Worm (Caenorhabditis elegans) whole organism, L3 larva: ENCODE results near the gene lpl-1.

Experiments
- R02D3.7 ChIP-seq: fragments of 150-350 bp; optimal IDR thresholded peaks from 2 replicates; lab custom pipeline; 2014; ENCODE audit warnings: missing biosample characterization, missing genetic modification characterization
- ama-1 ChIP-seq: fragments of 150-350 bp; optimal IDR thresholded peaks from 2 replicates; lab custom pipeline; 2018
- ceh-16 ChIP-seq: sonication (generic microtip); optimal IDR thresholded peaks from 2 replicates; lab custom pipeline; 2017; ENCODE audit warnings: missing biosample characterization, missing genetic modification characterization
- ceh-28 ChIP-seq: fragments of 150-350 bp; optimal IDR thresholded peaks from 2 replicates; lab custom pipeline; 2014; ENCODE audit warnings: missing biosample characterization, missing genetic modification reagents, missing genetic modification characterization
- ceh-82 ChIP-seq: fragments of 150-350 bp; optimal IDR thresholded peaks from 2 replicates; lab custom pipeline; 2014; ENCODE audit warnings: missing biosample characterization, missing genetic modification characterization
- egl-5 ChIP-seq: fragments of 150-350 bp; optimal IDR thresholded peaks from 2 replicates; lab custom pipeline; 2017; ENCODE audit warnings: missing biosample characterization, missing genetic modification reagents, missing genetic modification characterization, inconsistent platforms
- elt-1 ChIP-seq: fragments of 150-350 bp; optimal IDR thresholded peaks from 2 replicates; lab custom pipeline; 2014; ENCODE audit warnings: missing biosample characterization, missing genetic modification characterization
- elt-3 ChIP-seq, 3 experiments: fragments of 150-350 bp in 1 of 3; sonication (generic microtip) in 2 of 3; optimal IDR thresholded peaks; 2 replicates in 2 of 3; 4 replicates in 1 of 3; lab custom pipeline; 2014 to 2017; ENCODE audit warnings: missing biosample characterization in 3 of 3, missing genetic modification characterization in 3 of 3
- fkh-10 ChIP-seq: sonication (generic microtip); optimal IDR thresholded peaks from 2 replicates; lab custom pipeline; 2017; ENCODE audit warnings: missing biosample characterization, missing genetic modification reagents, missing genetic modification characterization
- fkh-2 ChIP-seq: fragments of 150-350 bp; optimal IDR thresholded peaks from 2 replicates; lab custom pipeline; 2014; ENCODE audit warnings: missing biosample characterization, missing genetic modification reagents, missing genetic modification characterization
- hmg-11 ChIP-seq: sonication (generic microtip); optimal IDR thresholded peaks from 2 replicates; lab custom pipeline; 2016; ENCODE audit warnings: missing genetic modification characterization, missing compliant biosample characterization
- lin-15B ChIP-seq: fragments of 150-350 bp; optimal IDR thresholded peaks from 2 replicates; lab custom pipeline; 2014; ENCODE audit warnings: missing biosample characterization, missing genetic modification characterization
- lsy-12 ChIP-seq: sonication (generic microtip); optimal IDR thresholded peaks from 2 replicates; lab custom pipeline; 2016; ENCODE audit warnings: mild to moderate bottlenecking, missing genetic modification characterization, missing compliant biosample characterization
- mdl-1 ChIP-seq: fragments of 150-350 bp; optimal IDR thresholded peaks from 2 replicates; lab custom pipeline; 2014; ENCODE audit warnings: missing biosample characterization, missing genetic modification characterization
- nfya-1 ChIP-seq: sonication (generic microtip); optimal IDR thresholded peaks from 2 replicates; lab custom pipeline; 2017; ENCODE audit warnings: missing genetic modification characterization, mild to moderate bottlenecking, missing compliant biosample characterization, antibody characterized with exemption, moderate library complexity; ENCODE audit not compliant: insufficient read depth
- nhr-11 ChIP-seq: fragments of 150-350 bp; optimal IDR thresholded peaks from 2 replicates; lab custom pipeline; 2014; ENCODE audit warnings: missing biosample characterization, missing genetic modification characterization
- nhr-25 ChIP-seq: sonication (generic microtip); optimal IDR thresholded peaks from 2 replicates; lab custom pipeline; 2017; ENCODE audit warnings: missing biosample characterization, missing genetic modification characterization
- nhr-28 ChIP-seq: fragments of 150-350 bp; optimal IDR thresholded peaks from 2 replicates; lab custom pipeline; 2014; ENCODE audit warnings: missing biosample characterization, missing genetic modification characterization
- nhr-43 ChIP-seq: sonication (generic microtip); optimal IDR thresholded peaks from 2 replicates; lab custom pipeline; 2016; ENCODE audit warnings: mild to moderate bottlenecking, missing genetic modification characterization, missing compliant biosample characterization; ENCODE audit not compliant: poor library complexity, severe bottlenecking
- nhr-67 ChIP-seq: fragments of 150-350 bp; optimal IDR thresholded peaks from 2 replicates; lab custom pipeline; 2014; ENCODE audit warnings: missing biosample characterization, missing genetic modification characterization
- nhr-77 ChIP-seq: fragments of 150-350 bp; optimal IDR thresholded peaks from 2 replicates; lab custom pipeline; 2014; ENCODE audit warnings: missing biosample characterization, missing genetic modification characterization
- pha-4 ChIP-seq: fragments of 150-350 bp; optimal IDR thresholded peaks from 2 replicates; lab custom pipeline; 2014; ENCODE audit warnings: missing biosample characterization, missing genetic modification reagents, missing genetic modification characterization
- pqm-1 ChIP-seq: fragments of 150-350 bp; optimal IDR thresholded peaks from 2 replicates; lab custom pipeline; 2017; ENCODE audit warnings: missing biosample characterization, missing genetic modification characterization, inconsistent platforms
- unc-62 ChIP-seq: fragments of 150-350 bp; sonication (generic microtip); optimal IDR thresholded peaks from 4 replicates; lab custom pipeline; 2014; ENCODE audit warnings: missing biosample characterization, missing genetic modification reagents, missing genetic modification characterization
- zag-1 ChIP-seq: fragments of 150-350 bp; optimal IDR thresholded peaks from 2 replicates; lab custom pipeline; 2014; ENCODE audit warnings: missing biosample characterization, missing genetic modification characterization
- ztf-11 ChIP-seq: fragments of 150-350 bp; optimal IDR thresholded peaks from 2 replicates; lab custom pipeline; 2014; ENCODE audit warnings: missing biosample characterization, missing genetic modification characterization
- ztf-4 ChIP-seq: fragments of 150-350 bp; optimal IDR thresholded peaks from 2 replicates; lab custom pipeline; 2014; ENCODE audit warnings: missing biosample characterization, missing genetic modification characterization

The lpl-1 gene

DNA sequence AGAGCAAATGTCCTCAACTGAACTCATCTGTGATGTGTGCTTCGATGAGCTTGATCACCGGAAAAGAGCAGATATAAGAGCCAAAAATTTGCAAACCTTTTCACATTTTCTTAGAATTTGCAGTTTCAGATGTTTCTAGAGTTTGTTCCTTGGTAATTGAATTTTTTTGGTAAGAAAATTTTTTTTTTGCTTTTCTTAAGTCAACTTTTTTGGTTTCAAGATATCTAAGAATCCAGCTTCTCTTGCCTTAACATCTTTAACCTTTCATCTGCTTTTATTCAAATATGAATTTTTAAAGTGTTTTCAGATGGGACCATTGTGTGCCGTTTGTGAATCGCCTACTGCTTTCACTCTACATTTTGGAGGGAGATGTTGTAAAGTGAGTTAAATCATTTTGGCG is 24.1 kb downstream of the lpl-1 start, which contains the start of gene nhr-11:
TSS of gene nhr-11 (plus strand) at position 301 of the 400 bp plus-strand sequence.
- TF ChIP-seq pqm-1 (no peak), nhr-67 (tag; lab: Kevin White, UChicago) (no peak), fkh-10 (GFP tag; lab: Kevin White, UChicago) (no peak)

DNA sequence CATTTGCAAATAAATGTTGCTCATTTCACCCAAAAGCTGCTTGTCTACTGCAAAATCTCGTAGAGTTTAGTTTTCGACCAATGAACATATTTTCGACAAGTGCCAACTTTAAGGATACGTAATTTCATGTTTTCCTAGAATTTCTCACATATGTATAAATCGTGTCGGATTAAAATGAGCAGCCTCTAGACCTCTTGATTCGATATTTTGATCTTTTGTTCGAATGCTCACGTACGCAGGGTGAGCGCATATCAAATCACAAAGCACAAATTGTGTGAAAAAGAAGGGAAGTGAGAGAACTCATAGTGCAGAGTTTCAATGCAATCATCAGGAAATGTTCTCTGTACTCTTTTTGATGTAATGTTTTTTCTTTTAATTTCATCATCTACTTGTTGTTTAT is 30.3 kb downstream of the lpl-1 start:
- no peak for TF ChIP-seq ceh-28 (tag; lab: Kevin White, UChicago)
- no peak for TF ChIP-seq ceh-16 (tag; lab: Kevin White, UChicago)
- TF ChIP-seq nfya-1 (tag; lab: Kevin White, UChicago) = peak; percentile 28
- peak; percentile 58 for TF ChIP-seq fkh-10 (GFP tag; lab: Kevin White, UChicago)
- peak; percentile 9 for TF ChIP-seq lin-15B (tag; lab: Kevin White, UChicago)
- TF ChIP-seq nhr-77 (tag; lab: Kevin White, UChicago) = no peak
- TF ChIP-seq, all 47 proteins: peak for 3

DNA sequence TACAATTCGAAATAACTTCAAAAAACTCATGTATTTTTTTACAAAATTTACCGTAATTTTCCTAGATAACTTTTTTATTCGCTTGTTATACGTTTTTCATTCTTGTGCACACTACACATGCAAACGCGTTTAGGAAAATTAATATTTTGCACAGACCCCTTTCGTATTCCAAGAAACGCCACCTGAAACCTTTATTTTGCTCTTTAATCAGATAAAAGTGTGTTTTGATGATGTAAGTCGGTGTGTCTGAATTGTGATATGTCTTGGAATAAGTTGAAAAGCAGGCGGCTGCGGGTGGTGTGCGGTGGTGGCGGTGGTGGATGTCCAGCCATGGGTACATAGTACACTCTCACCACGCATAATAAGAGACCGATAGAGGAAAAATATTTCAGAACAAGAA is 40.4 kb downstream of the lpl-1 start:
- TF ChIP-seq fkh-10 (GFP tag; lab: Kevin White, UChicago) (peak; percentile 11), lin-15B (tag; lab: Kevin White, UChicago) (no peak)

DNA sequence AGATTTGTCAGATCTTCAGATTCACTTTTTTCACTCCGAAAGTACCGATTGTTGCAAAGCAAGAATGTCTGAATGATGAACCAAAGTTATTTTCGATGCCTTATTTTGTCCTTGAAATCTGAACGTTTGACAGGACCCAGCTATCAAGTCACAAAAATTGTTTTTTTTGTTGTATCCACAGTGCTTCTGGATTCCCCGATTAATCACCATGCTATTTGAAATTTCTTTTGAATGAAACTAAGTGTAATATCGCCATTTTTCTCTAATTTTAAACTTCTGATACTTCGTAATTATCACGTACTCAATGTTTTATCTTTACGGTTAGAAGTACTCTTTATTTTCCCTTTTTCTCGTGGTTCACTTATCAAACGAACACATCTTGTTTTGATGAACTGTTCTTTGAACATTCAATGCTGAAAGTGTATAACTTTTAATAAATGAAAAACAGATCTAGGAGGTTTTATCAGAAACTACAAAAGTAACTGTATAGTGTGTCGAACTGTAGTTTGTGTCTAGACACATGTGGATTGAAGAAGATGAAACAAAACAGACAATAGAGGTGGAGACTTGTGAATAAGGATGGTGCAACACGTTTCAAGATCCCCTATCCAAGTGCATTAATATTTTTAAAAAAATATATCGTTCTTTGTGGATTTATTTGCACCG is 42.2 kb downstream of the lpl-1 start:
- TF ChIP-seq ama-1 (lab: Kevin White, UChicago) = no peak
- peak; percentile 9 for TF ChIP-seq pqm-1
- TF ChIP-seq nhr-28 (tag; lab: Kevin White, UChicago) = no peak
- TF ChIP-seq nhr-43 (tag; lab: Kevin White, UChicago) = peak; percentile 8
- TF ChIP-seq ceh-82 (tag; lab: Kevin White, UChicago) = no peak
- TF ChIP-seq pha-4 (tag; lab: Kevin White, UChicago) = no peak
- TF ChIP-seq elt-3 (tag; optimal IDR thresholded peaks at IDR 0.05; lab: Kevin White, UChicago) = no peak
- TF ChIP-seq egl-5 (tag; lab: Kevin White, UChicago) = no peak
- TF ChIP-seq unc-62 = no peak
- no peak for TF ChIP-seq lin-15B (tag; lab: Kevin White, UChicago)
- TF ChIP-seq ztf-11 (tag; lab: Kevin White, UChicago) = no peak
- TF ChIP-seq nhr-11 (tag; lab: Kevin White, UChicago) = no peak
- TF ChIP-seq nhr-25 = no peak

DNA sequence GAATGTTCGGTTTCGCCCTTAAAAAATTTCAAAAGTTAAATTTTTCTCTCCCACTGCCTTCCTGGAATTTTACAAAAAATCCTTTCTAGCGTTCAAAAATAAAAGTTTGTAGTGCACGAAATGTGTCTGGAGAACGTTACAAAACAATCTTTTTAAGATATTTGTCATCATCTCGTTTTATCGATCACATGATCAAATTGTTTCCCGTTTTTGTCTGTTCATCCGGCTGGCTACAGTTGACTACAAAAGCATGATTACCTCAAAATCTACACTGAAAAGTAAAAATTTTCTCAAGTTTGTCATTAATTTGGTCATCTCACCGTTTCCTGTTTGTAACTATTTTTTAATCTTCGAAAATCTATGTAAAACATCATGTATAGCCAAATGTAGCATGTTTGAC is 42.8 kb downstream of the lpl-1 start:
- TF ChIP-seq ztf-4 (tag; lab: Kevin White, UChicago) = no peak
- TF ChIP-seq lsy-12 (tag; lab: Kevin White, UChicago) = no peak

DNA sequence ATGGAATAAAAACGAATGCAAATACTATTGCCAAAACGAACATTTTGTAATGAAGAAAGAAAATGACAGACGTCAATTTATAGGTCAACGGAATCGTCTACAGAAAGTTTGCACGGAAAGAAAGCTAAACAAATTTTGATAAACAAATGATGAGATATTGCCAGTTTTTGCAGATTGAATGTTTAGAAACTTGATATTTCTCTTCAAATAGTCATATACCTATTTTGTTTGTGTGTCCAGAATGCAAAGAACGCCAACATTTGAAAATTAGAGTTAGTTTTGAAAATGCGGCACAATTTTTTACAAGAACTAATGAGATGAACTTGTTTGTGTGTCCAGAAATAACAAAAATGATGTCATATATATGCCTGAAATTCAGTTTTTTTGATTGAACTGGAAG is 48.6 kb downstream of the lpl-1 start, which contains the start of gene Y73F4A.1:
TSS of gene Y73F4A.1 (minus strand) at position 101 of the 400 bp plus-strand sequence.
- TF ChIP-seq lin-15B (tag; lab: Kevin White, UChicago) (no peak), ceh-28 (tag; lab: Kevin White, UChicago) (no peak), fkh-2 (tag; lab: Kevin White, UChicago) (no peak), zag-1 (tag; lab: Kevin White, UChicago) (no peak), R02D3.7 (tag; lab: Kevin White, UChicago) (no peak), hmg-11 (tag; lab: Kevin White, UChicago) (no peak), ceh-82 (tag; lab: Kevin White, UChicago) (no peak), fkh-10 (GFP tag; lab: Kevin White, UChicago) (no peak), mdl-1 (tag; lab: Kevin White, UChicago) (no peak)

DNA sequence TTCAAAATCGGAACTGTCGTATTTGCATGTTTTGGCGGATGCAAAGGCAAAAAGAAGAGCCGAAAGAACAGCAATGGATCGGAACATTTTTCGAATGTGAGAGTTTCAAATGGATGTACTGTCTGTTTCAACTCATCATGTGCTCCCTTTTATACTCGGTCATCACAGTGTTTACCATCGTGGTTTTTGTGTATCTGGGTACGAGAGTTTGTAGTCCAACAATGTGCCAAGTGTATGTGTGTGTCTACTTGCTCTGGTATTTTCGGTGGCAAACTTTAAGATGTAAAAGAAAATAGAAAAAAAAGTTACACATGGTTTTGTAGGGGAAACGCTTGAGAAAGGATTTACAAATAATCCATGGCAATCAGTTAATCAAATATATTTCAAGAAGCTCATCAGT is 50.6 kb downstream of the lpl-1 start, which contains the start of gene Y73F4A.2:
TSS of gene Y73F4A.2 (minus strand) at position 124 of the 400 bp plus-strand sequence.
- TF ChIP-seq pha-4 (tag; lab: Kevin White, UChicago) (peak; percentile 86), elt-1 (tag; lab: Kevin White, UChicago) (no peak)
- TF ChIP-seq, all 47 proteins: peak for 1
